Fruit fly (Drosophila melanogaster) whole organism, embryonic: ENCODE results near the gene CG7557.

Experiments
- Aef1 ChIP-seq: fragments of 200-800 bp; sonication (Bioruptor generic); IDR thresholded peaks from 3 replicates; pipeline ENCODE4 v1.3.6; 2022; ENCODE audit warnings: missing biosample characterization, missing genetic modification characterization
- BEAF-32 ChIP-seq: fragments of 200-800 bp; sonication (Bioruptor generic); optimal IDR thresholded peaks from 3 replicates; lab custom pipeline; 2017; ENCODE audit warnings: missing biosample characterization, missing genetic modification characterization, mild to moderate bottlenecking, moderate library complexity, missing genetic modification reagents
- Blimp-1 ChIP-seq: fragments of 200-800 bp; sonication (Bioruptor generic); optimal IDR thresholded peaks from 3 replicates; lab custom pipeline; 2018; ENCODE audit warnings: missing biosample characterization, missing genetic modification characterization, mild to moderate bottlenecking, moderate library complexity, missing genetic modification reagents
- CG1024 ChIP-seq: fragments of 200-800 bp; sonication (Bioruptor generic); IDR thresholded peaks from 2 replicates; pipeline ENCODE4 v1.3.6; 2022; ENCODE audit warnings: missing biosample characterization, missing genetic modification characterization
- CG11093 ChIP-seq: fragments of 200-800 bp; sonication (Bioruptor generic); IDR thresholded peaks from 3 replicates; pipeline ENCODE4 v1.3.6; 2022; ENCODE audit warnings: missing biosample characterization, missing genetic modification characterization
- CG11456 ChIP-seq: fragments of 200-800 bp; sonication (Bioruptor generic); IDR thresholded peaks from 3 replicates; pipeline ENCODE4 v1.3.6; 2022; ENCODE audit warnings: missing biosample characterization, missing genetic modification characterization
- CG11723 ChIP-seq: fragments of 200-800 bp; sonication (Bioruptor generic); optimal IDR thresholded peaks from 2 replicates; lab custom pipeline; 2017; ENCODE audit warnings: missing biosample characterization, mild to moderate bottlenecking, missing genetic modification characterization
- CG12071 ChIP-seq: fragments of 200-800 bp; sonication (Bioruptor generic); optimal IDR thresholded peaks from 3 replicates; lab custom pipeline; 2018; ENCODE audit warnings: missing biosample characterization, mild to moderate bottlenecking, missing genetic modification characterization
- CG12391 ChIP-seq: fragments of 200-800 bp; sonication (Bioruptor generic); optimal IDR thresholded peaks from 3 replicates; lab custom pipeline; 2018; ENCODE audit warnings: missing biosample characterization, mild to moderate bottlenecking, missing genetic modification characterization, moderate library complexity
- CG13123 ChIP-seq: fragments of 200-800 bp; sonication (Bioruptor generic); optimal IDR thresholded peaks from 2 replicates; lab custom pipeline; 2016; ENCODE audit warnings: missing biosample characterization, missing genetic modification characterization
- CG13624 ChIP-seq: fragments of 200-800 bp; sonication (Bioruptor generic); optimal IDR thresholded peaks from 2 replicates; lab custom pipeline; 2016; ENCODE audit warnings: missing biosample characterization, missing genetic modification characterization
- CG1603 ChIP-seq: fragments of 200-800 bp; sonication (Bioruptor generic); optimal IDR thresholded peaks from 2 replicates; lab custom pipeline; 2019; ENCODE audit warnings: missing biosample characterization, mild to moderate bottlenecking, missing genetic modification characterization, moderate library complexity
- CG4360 ChIP-seq: fragments of 200-800 bp; sonication (Bioruptor generic); IDR thresholded peaks from 2 replicates; pipeline ENCODE4 v1.3.6; 2022; ENCODE audit warnings: missing biosample characterization, missing genetic modification characterization
- CG43689 ChIP-seq: fragments of 200-800 bp; sonication (Bioruptor generic); IDR thresholded peaks from 2 replicates; pipeline ENCODE4 v1.3.6; 2022; ENCODE audit warnings: missing biosample characterization, missing genetic modification characterization
- CG6854 ChIP-seq: fragments of 200-800 bp; sonication (Bioruptor generic); optimal IDR thresholded peaks from 3 replicates; lab custom pipeline; 2017; ENCODE audit warnings: missing biosample characterization, mild to moderate bottlenecking, missing genetic modification characterization
- CG7745 ChIP-seq: fragments of 200-800 bp; sonication (Bioruptor generic); optimal IDR thresholded peaks from 2 replicates; lab custom pipeline; 2018; ENCODE audit warnings: missing biosample characterization, mild to moderate bottlenecking, missing genetic modification characterization, moderate library complexity
- CG8281 ChIP-seq: fragments of 200-800 bp; sonication (Bioruptor generic); optimal IDR thresholded peaks from 2 replicates; lab custom pipeline; 2018; ENCODE audit warnings: missing biosample characterization, mild to moderate bottlenecking, missing genetic modification characterization, moderate library complexity
- CG8359 ChIP-seq: fragments of 200-800 bp; sonication (Bioruptor generic); optimal IDR thresholded peaks from 2 replicates; lab custom pipeline; 2017; ENCODE audit warnings: missing biosample characterization, mild to moderate bottlenecking, missing genetic modification characterization, borderline replicate concordance
- CG9817 ChIP-seq: fragments of 200-800 bp; sonication (Bioruptor generic); optimal IDR thresholded peaks from 2 replicates; lab custom pipeline; 2018; ENCODE audit warnings: missing biosample characterization, mild to moderate bottlenecking, missing genetic modification characterization, moderate library complexity
- Eip74EF ChIP-seq, 2 experiments: fragments of 200-800 bp in 1 of 2; fragments of >200 bp in 1 of 2; sonication (Bioruptor generic) in 1 of 2; optimal IDR thresholded peaks; 2 replicates each; lab custom pipeline; 2017 to 2019; ENCODE audit warnings: missing biosample characterization in 2 of 2, missing genetic modification characterization in 2 of 2, mild to moderate bottlenecking in 1 of 2, moderate library complexity in 1 of 2
- Ets65A ChIP-seq: fragments of 200-800 bp; sonication (Bioruptor generic); peaks from one replicate; lab custom pipeline; 2016; ENCODE audit warnings: missing biosample characterization, missing genetic modification characterization
- Gsc ChIP-seq: fragments of 200-800 bp; sonication (Bioruptor generic); IDR thresholded peaks from 2 replicates; pipeline ENCODE4 v1.3.6; 2022; ENCODE audit warnings: missing biosample characterization, missing genetic modification characterization
- Hsf ChIP-seq: fragments of 200-800 bp; sonication (Bioruptor generic); optimal IDR thresholded peaks from 3 replicates; lab custom pipeline; 2016; ENCODE audit warnings: missing biosample characterization, missing genetic modification characterization
- Med ChIP-seq: fragments of 200-800 bp; sonication (Bioruptor generic); peaks from one replicate; lab custom pipeline; 2016; ENCODE audit warnings: missing biosample characterization, missing genetic modification characterization, mild to moderate bottlenecking, inconsistent platforms, moderate library complexity
- Mes4 ChIP-seq: fragments of 200-800 bp; sonication (Bioruptor generic); optimal IDR thresholded peaks from 2 replicates; lab custom pipeline; 2016; ENCODE audit warnings: missing biosample characterization, missing genetic modification characterization
- NC2α ChIP-seq: fragments of 200-800 bp; sonication (Bioruptor generic); optimal IDR thresholded peaks from 2 replicates; lab custom pipeline; 2016; ENCODE audit warnings: missing biosample characterization, missing genetic modification characterization
- Oaz ChIP-seq: fragments of 200-800 bp; sonication (Bioruptor generic); IDR thresholded peaks from 2 replicates; pipeline ENCODE4 v1.3.6; 2022; ENCODE audit warnings: missing biosample characterization, missing genetic modification characterization
- Opbp ChIP-seq: fragments of 200-800 bp; sonication (Bioruptor generic); IDR thresholded peaks from 3 replicates; pipeline ENCODE4 v1.3.6; 2022; ENCODE audit warnings: missing biosample characterization, missing genetic modification characterization; ENCODE audit not compliant: partially characterized antibody
- Scr ChIP-seq: fragments of 200-800 bp; sonication (Bioruptor generic); IDR thresholded peaks from 2 replicates; pipeline ENCODE4 v1.3.6; 2022; ENCODE audit warnings: missing biosample characterization, missing genetic modification characterization; ENCODE audit not compliant: partially characterized antibody
- Usf ChIP-seq: fragments of 200-800 bp; sonication (Bioruptor generic); optimal IDR thresholded peaks from 2 replicates; lab custom pipeline; 2017; ENCODE audit warnings: missing genotype, missing biosample characterization, missing genetic modification characterization
- bigmax ChIP-seq: fragments of 200-800 bp; sonication (Bioruptor generic); optimal IDR thresholded peaks from 2 replicates; lab custom pipeline; 2018; ENCODE audit warnings: missing biosample characterization, mild to moderate bottlenecking, missing genetic modification characterization
- chn ChIP-seq: fragments of 200-800 bp; sonication (Bioruptor generic); optimal IDR thresholded peaks from 2 replicates; lab custom pipeline; 2016; ENCODE audit warnings: missing biosample characterization, missing genetic modification characterization
- crc ChIP-seq: fragments of 200-800 bp; sonication (Bioruptor generic); optimal IDR thresholded peaks from 2 replicates; lab custom pipeline; 2016; ENCODE audit warnings: missing biosample characterization, missing genetic modification characterization
- dimm ChIP-seq: fragments of 200-800 bp; sonication (Bioruptor generic); IDR thresholded peaks from 2 replicates; pipeline ENCODE4 v1.3.6; 2022; ENCODE audit warnings: missing biosample characterization, missing genetic modification characterization
- disco-r ChIP-seq: fragments of 200-800 bp; sonication (Bioruptor generic); optimal IDR thresholded peaks from 2 replicates; lab custom pipeline; 2016; ENCODE audit warnings: missing biosample characterization, missing genetic modification characterization
- dysf ChIP-seq: fragments of 200-800 bp; sonication (Bioruptor generic); IDR thresholded peaks from 3 replicates; pipeline ENCODE4 v1.3.6; 2022; ENCODE audit warnings: missing biosample characterization, missing genetic modification characterization
- eve ChIP-seq, 2 experiments: fragments of >200 bp; optimal IDR thresholded peaks; 2 replicates each; lab custom pipeline; 2017; ENCODE audit warnings: missing biosample characterization in 2 of 2, missing genetic modification characterization in 2 of 2
- fd64A ChIP-seq: fragments of 200-800 bp; sonication (Bioruptor generic); optimal IDR thresholded peaks from 3 replicates; lab custom pipeline; 2018; ENCODE audit warnings: missing biosample characterization, mild to moderate bottlenecking, missing genetic modification characterization
- lbe ChIP-seq: fragments of 200-800 bp; sonication (Bioruptor generic); optimal IDR thresholded peaks from 2 replicates; lab custom pipeline; 2016; ENCODE audit warnings: missing biosample characterization, mild to moderate bottlenecking, missing genetic modification characterization
- nau ChIP-seq: fragments of 200-800 bp; sonication (Bioruptor generic); optimal IDR thresholded peaks from 3 replicates; lab custom pipeline; 2017; ENCODE audit warnings: missing biosample characterization, mild to moderate bottlenecking, missing genetic modification characterization, missing genetic modification reagents
- prd ChIP-seq, 3 experiments: fragments of >200 bp in 2 of 3; fragments of 200-800 bp in 1 of 3; sonication (Bioruptor generic) in 1 of 3; optimal IDR thresholded peaks in 2 of 3; IDR thresholded peaks in 1 of 3; 2 replicates in 2 of 3; 3 replicates in 1 of 3; pipeline versions ENCODE4 v1.3.6 to Lab custom; 2017 to 2022; ENCODE audit warnings: missing biosample characterization in 1 of 3, missing genetic modification characterization in 1 of 3
- psq ChIP-seq: fragments of 200-800 bp; sonication (Bioruptor generic); optimal IDR thresholded peaks from 2 replicates; lab custom pipeline; 2017; ENCODE audit warnings: missing biosample characterization, missing genetic modification characterization
- rib ChIP-seq: fragments of 200-800 bp; sonication (Bioruptor generic); IDR thresholded peaks from 2 replicates; pipeline ENCODE4 v1.3.6; 2022; ENCODE audit warnings: missing biosample characterization, missing genetic modification characterization
- slp2 ChIP-seq: fragments of 200-800 bp; sonication (Bioruptor generic); optimal IDR thresholded peaks from 2 replicates; lab custom pipeline; 2016; ENCODE audit warnings: missing biosample characterization, missing genetic modification characterization
- sr ChIP-seq: fragments of 200-800 bp; sonication (Bioruptor generic); IDR thresholded peaks from 3 replicates; pipeline ENCODE4 v1.3.6; 2022; ENCODE audit warnings: missing biosample characterization, missing genetic modification characterization
- tgo ChIP-seq: fragments of 200-800 bp; sonication (Bioruptor generic); IDR thresholded peaks from 3 replicates; pipeline ENCODE4 v1.3.6; 2022; ENCODE audit warnings: missing biosample characterization, missing genetic modification characterization

The CG7557 gene

dm6 chr3L:11472991-11473390 is 28.0 kb downstream of the CG7557 start, which contains the start of gene Vha16-3:
TSS of gene Vha16-3 (plus strand) at chr3L:11473291.
- TF ChIP-seq rib (GFP tag; lab: Robert Waterston, UW): no peak
- TF ChIP-seq crc: no peak
- no peak for TF ChIP-seq CG7745 (tag; lab: Kevin White, UChicago)
- TF ChIP-seq Med: no peak
- no peak for TF ChIP-seq Opbp (GFP tag; lab: Robert Waterston, UW)

dm6 chr3L:11474658-11475057 is 29.7 kb downstream of the CG7557 start, which contains the start of gene Vha16-2:
TSS of gene Vha16-2 (plus strand) at chr3L:11474958.
- TF ChIP-seq Blimp-1 (GFP tag; lab: Kevin White, UChicago): no peak
- TF ChIP-seq eve (GFP tag; optimal IDR thresholded peaks at IDR 0.05; lab: Kevin White, UChicago): no peak
- TF ChIP-seq CG8359 (GFP tag; lab: Kevin White, UChicago): no peak
- no peak for TF ChIP-seq dimm (GFP tag; lab: Robert Waterston, UW)

- TF ChIP-seq Aef1 (GFP tag; lab: Robert Waterston, UW) (no peak), fd64A (no peak), disco-r (GFP tag; lab: Kevin White, UChicago) (no peak), sr (GFP tag; lab: Robert Waterston, UW) (0 out of 3 replicates have a peak, but pooled peaks have one; percentile 4), chn (GFP tag; lab: Kevin White, UChicago) (no peak), CG12071 (no peak), Hsf (GFP tag; lab: Kevin White, UChicago) (no peak), CG11723 (no peak), CG9817 (tag; lab: Kevin White, UChicago) (no peak), Ets65A (peak; percentile 80), CG1024 (GFP tag; lab: Robert Waterston, UW) (no peak), Med (peak; percentile 53), CG8281 (tag; lab: Kevin White, UChicago) (no peak), CG11456 (GFP tag; lab: Robert Waterston, UW) (0 out of 3 replicates have a peak, but pooled peaks have one; percentile 13), prd (optimal IDR thresholded peaks at IDR 0.05; lab: Kevin White, UChicago) (no peak), prd (GFP tag; IDR thresholded peaks at IDR 0.05; lab: Robert Waterston, UW) (no peak), lbe (GFP tag; lab: Kevin White, UChicago) (no peak), CG6854 (no peak), CG11093 (no peak), dysf (GFP tag; lab: Robert Waterston, UW) (0 out of 3 replicates have a peak, but pooled peaks have one; percentile 13)
- TF ChIP-seq, all 482 proteins: peak for 5
These were observed 35.3 kb downstream of the CG7557 start for dm6 chr3L:11480304-11480703.

- TF ChIP-seq NC2α (GFP tag; lab: Kevin White, UChicago) (no peak), CG13123 (GFP tag; lab: Kevin White, UChicago) (no peak), CG13624 (no peak), Gsc (GFP tag; lab: Robert Waterston, UW) (no peak), CG7745 (tag; lab: Kevin White, UChicago) (no peak), CG4360 (GFP tag; lab: Robert Waterston, UW) (no peak), tgo (GFP tag; lab: Robert Waterston, UW) (peak; percentile 18; the same call in 1 of the 3 replicates), Mes4 (GFP tag; lab: Kevin White, UChicago) (peak; percentile 27), Scr (GFP tag; lab: Robert Waterston, UW) (no peak), Eip74EF (GFP tag; optimal IDR thresholded peaks at IDR 0.05; lab: Kevin White, UChicago) (no peak), CG1603 (peak; percentile 53), CG43689 (no peak), Oaz (no peak), nau (GFP tag; lab: Kevin White, UChicago) (peak; percentile 37), CG12391 (tag; lab: Kevin White, UChicago) (peak; percentile 45), BEAF-32 (GFP tag; lab: Kevin White, UChicago) (no peak), CG1024 (GFP tag; lab: Robert Waterston, UW) (no peak), bigmax (no peak), Usf (peak; percentile 18), disco-r (GFP tag; lab: Kevin White, UChicago) (no peak), slp2 (GFP tag; lab: Kevin White, UChicago) (no peak), psq (GFP tag; lab: Kevin White, UChicago) (no peak)
These were observed 38.2 kb downstream of the CG7557 start for dm6 chr3L:11483135-11483534.
